Worm (Caenorhabditis elegans): Measurements from ENCODE around the gene pat-2.

- no peak for TF ChIP-seq attf-3 (GFP tag; conservative IDR thresholded peaks at IDR 0.05)
- TF ChIP-seq pha-4 (tag; optimal IDR thresholded peaks at IDR 0.05), result no peak
- TF ChIP-seq K12H6.12 (tag; optimal IDR thresholded peaks at IDR 0.05), result no peak
- no peak for TF ChIP-seq B0035.1 (tag; optimal IDR thresholded peaks at IDR 0.05)
- no peak for TF ChIP-seq mxl-1 (tag; optimal IDR thresholded peaks at IDR 0.05)
- no peak for TF ChIP-seq madf-6 (GFP tag; IDR thresholded peaks at IDR 0.05)
- no peak for TF ChIP-seq mel-28 (tag; optimal IDR thresholded peaks at IDR 0.05; ENCODE audit: borderline replicate concordance)
- no peak for TF ChIP-seq nfyb-1 (GFP tag; IDR thresholded peaks at IDR 0.05)
- no peak for TF ChIP-seq D2030.7 (GFP tag; IDR thresholded peaks at IDR 0.05)
- no peak for TF ChIP-seq hmg-20 (GFP tag; IDR thresholded peaks at IDR 0.05)
- no peak for TF ChIP-seq egrh-3 (GFP tag; IDR thresholded peaks at IDR 0.05)
- TF ChIP-seq ekl-4 (GFP tag; IDR thresholded peaks at IDR 0.05), result no peak
- no peak for TF ChIP-seq T07F8.4 (tag; optimal IDR thresholded peaks at IDR 0.05)
Measured at ce11 chrIII:8824556-8824955, 5.9 kb downstream of the pat-2 start.
